Worm (Caenorhabditis elegans) whole organism, young adult: ENCODE data around the gene K01G12.3.

Experiments
- B0336.3 ChIP-seq: fragments of 200-800 bp; sonication (Bioruptor generic); IDR thresholded peaks from 2 replicates; pipeline ENCODE4 v1.3.6; 2022; ENCODE audit warnings: missing genetic modification characterization, missing compliant biosample characterization
- C17E4.6 ChIP-seq: fragments of 200-800 bp; sonication (Bioruptor generic); IDR thresholded peaks from 2 replicates; pipeline ENCODE4 v1.3.6; 2022; ENCODE audit warnings: missing genetic modification reagents, missing genetic modification characterization, missing compliant biosample characterization
- D2030.7 ChIP-seq: fragments of 200-800 bp; sonication (Bioruptor generic); IDR thresholded peaks from 2 replicates; pipeline ENCODE4 v1.3.6; 2022; ENCODE audit warnings: missing genetic modification reagents, missing genetic modification characterization, missing compliant biosample characterization
- F22D6.2 ChIP-seq: sonication (generic microtip); optimal IDR thresholded peaks from 2 replicates; lab custom pipeline; 2016; ENCODE audit warnings: mild to moderate bottlenecking, missing genetic modification characterization, missing compliant biosample characterization
- F33H1.4 ChIP-seq: fragments of 200-800 bp; sonication (Bioruptor generic); IDR thresholded peaks from 2 replicates; pipeline ENCODE4 v1.3.6; 2022; ENCODE audit warnings: missing genetic modification reagents, missing genetic modification characterization, missing compliant biosample characterization
- F49E8.2 ChIP-seq: sonication (generic microtip); optimal IDR thresholded peaks from 3 replicates; lab custom pipeline; 2017; ENCODE audit warnings: missing genetic modification characterization, mild to moderate bottlenecking, missing compliant biosample characterization, antibody characterized with exemption, moderate library complexity; ENCODE audit not compliant: insufficient read depth
- F52B5.7 ChIP-seq: sonication (generic microtip); optimal IDR thresholded peaks from 2 replicates; lab custom pipeline; 2016; ENCODE audit warnings: mild to moderate bottlenecking, missing genetic modification characterization, missing compliant biosample characterization
- F55B11.4 ChIP-seq: sonication (generic microtip); optimal IDR thresholded peaks from 2 replicates; lab custom pipeline; 2016; ENCODE audit warnings: missing compliant biosample characterization, missing genetic modification characterization, borderline replicate concordance; ENCODE audit not compliant: insufficient read depth
- K12H6.12 ChIP-seq: fragments of 200-800 bp; sonication (Bioruptor generic); optimal IDR thresholded peaks from 2 replicates; lab custom pipeline; 2018; ENCODE audit warnings: mild to moderate bottlenecking, missing genetic modification characterization, missing compliant biosample characterization
- Y53F4B.3 ChIP-seq: fragments of 200-800 bp; sonication (Bioruptor generic); IDR thresholded peaks from 2 replicates; pipeline ENCODE4 v1.3.6; 2022; ENCODE audit warnings: missing genetic modification reagents, missing genetic modification characterization, missing compliant biosample characterization
- Y53G8AR.9 ChIP-seq: fragments of 200-800 bp; sonication (Bioruptor generic); conservative IDR thresholded peaks from 2 replicates; pipeline ENCODE4 v1.3.6; 2022; ENCODE audit warnings: missing genetic modification reagents, missing genetic modification characterization, missing compliant biosample characterization
- Y67H2A.10 ChIP-seq: fragments of 200-800 bp; sonication (Bioruptor generic); conservative IDR thresholded peaks from 2 replicates; pipeline ENCODE4 v1.3.6; 2022; ENCODE audit warnings: missing genetic modification reagents, missing genetic modification characterization, missing compliant biosample characterization
- ccch-3 ChIP-seq: fragments of 200-800 bp; sonication (Bioruptor generic); optimal IDR thresholded peaks from 2 replicates; lab custom pipeline; 2018; ENCODE audit warnings: mild to moderate bottlenecking, missing genetic modification characterization, missing compliant biosample characterization
- cebp-1 ChIP-seq, 2 experiments: fragments of 200-800 bp in 1 of 2; sonication (Bioruptor generic) in 1 of 2; sonication (generic microtip) in 1 of 2; IDR thresholded peaks in 1 of 2; optimal IDR thresholded peaks in 1 of 2; 2 replicates each; pipeline versions ENCODE4 v1.3.6 to Lab custom; 2017 to 2022; ENCODE audit warnings: missing compliant biosample characterization in 2 of 2, missing genetic modification characterization in 2 of 2, mild to moderate bottlenecking in 1 of 2, missing genetic modification reagents in 1 of 2, moderate library complexity in 1 of 2
- ceh-79 ChIP-seq: sonication (generic microtip); optimal IDR thresholded peaks from 2 replicates; lab custom pipeline; 2017; ENCODE audit warnings: mild to moderate bottlenecking, missing genetic modification characterization, missing compliant biosample characterization
- ekl-4 ChIP-seq: fragments of 200-800 bp; sonication (Bioruptor generic); IDR thresholded peaks from 2 replicates; pipeline ENCODE4 v1.3.6; 2022; ENCODE audit warnings: missing genetic modification reagents, missing genetic modification characterization, missing compliant biosample characterization
- lag-1 ChIP-seq: fragments of 200-800 bp; sonication (Bioruptor generic); IDR thresholded peaks from 2 replicates; pipeline ENCODE4 v1.3.6; 2022; ENCODE audit warnings: missing genetic modification reagents, missing genetic modification characterization, missing compliant biosample characterization
- let-526 ChIP-seq: fragments of 200-800 bp; sonication (Bioruptor generic); IDR thresholded peaks from 2 replicates; pipeline ENCODE4 v1.3.6; 2022; ENCODE audit warnings: missing genetic modification reagents, missing genetic modification characterization, missing compliant biosample characterization
- let-607 ChIP-seq, 2 experiments: fragments of 200-800 bp in 1 of 2; sonication (Bioruptor generic) in 1 of 2; sonication (generic microtip) in 1 of 2; optimal IDR thresholded peaks; 2 replicates each; lab custom pipeline; 2016 to 2018; ENCODE audit warnings: mild to moderate bottlenecking in 2 of 2, missing compliant biosample characterization in 2 of 2, missing genetic modification characterization in 2 of 2, moderate library complexity in 2 of 2, missing genotype in 1 of 2
- lin-35 ChIP-seq, 3 experiments: fragments of 150-350 bp in 2 of 3; sonication (generic microtip) in 1 of 3; optimal IDR thresholded peaks; 2 replicates each; lab custom pipeline; 2014 to 2018; ENCODE audit warnings: missing biosample characterization in 3 of 3, missing genetic modification characterization in 3 of 3, missing genetic modification reagents in 3 of 3
- lin-40 ChIP-seq: sonication (generic microtip); optimal IDR thresholded peaks from 2 replicates; lab custom pipeline; 2016; ENCODE audit warnings: missing genetic modification characterization, mild to moderate bottlenecking, missing compliant biosample characterization, missing genotype, missing genetic modification reagents
- lsy-27 ChIP-seq: sonication (generic microtip); optimal IDR thresholded peaks from 2 replicates; lab custom pipeline; 2017; ENCODE audit warnings: missing genetic modification characterization, mild to moderate bottlenecking, missing compliant biosample characterization, antibody characterized with exemption, missing genotype, borderline replicate concordance; ENCODE audit not compliant: insufficient read depth
- madf-3 ChIP-seq: fragments of 200-800 bp; sonication (Bioruptor generic); IDR thresholded peaks from 2 replicates; pipeline ENCODE4 v1.3.6; 2022; ENCODE audit warnings: missing genetic modification reagents, missing genetic modification characterization, missing compliant biosample characterization
- mes-4 ChIP-seq: sonication (generic microtip); optimal IDR thresholded peaks from 2 replicates; lab custom pipeline; 2016; ENCODE audit warnings: missing genotype, missing genetic modification characterization, missing compliant biosample characterization
- nfyb-1 ChIP-seq: fragments of 200-800 bp; sonication (Bioruptor generic); IDR thresholded peaks from 2 replicates; pipeline ENCODE4 v1.3.6; 2022; ENCODE audit warnings: missing genetic modification reagents, missing genetic modification characterization, missing compliant biosample characterization
- rcor-1 ChIP-seq: fragments of 200-800 bp; sonication (Bioruptor generic); IDR thresholded peaks from 2 replicates; pipeline ENCODE4 v1.3.6; 2022; ENCODE audit warnings: missing genetic modification reagents, missing genetic modification characterization, missing compliant biosample characterization
- repo-1 ChIP-seq: sonication (generic microtip); optimal IDR thresholded peaks from 2 replicates; lab custom pipeline; 2017; ENCODE audit warnings: mild to moderate bottlenecking, missing genetic modification characterization, missing compliant biosample characterization
- snpc-1.1 ChIP-seq: sonication (generic microtip); optimal IDR thresholded peaks from 2 replicates; lab custom pipeline; 2017; ENCODE audit warnings: missing genetic modification characterization, mild to moderate bottlenecking, missing compliant biosample characterization, antibody characterized with exemption, moderate library complexity, missing genotype, missing genetic modification reagents; ENCODE audit not compliant: insufficient read depth
- unc-62 ChIP-seq: fragments of 150-350 bp; optimal IDR thresholded peaks from 2 replicates; lab custom pipeline; 2014; ENCODE audit warnings: missing biosample characterization, missing genetic modification reagents, missing genetic modification characterization
- ztf-18 ChIP-seq: sonication (generic microtip); optimal IDR thresholded peaks from 2 replicates; lab custom pipeline; 2016; ENCODE audit warnings: missing genotype, mild to moderate bottlenecking, missing genetic modification characterization, missing compliant biosample characterization
- ztf-22 ChIP-seq: fragments of 200-800 bp; sonication (Bioruptor generic); optimal IDR thresholded peaks from 2 replicates; lab custom pipeline; 2018; ENCODE audit warnings: mild to moderate bottlenecking, missing genetic modification characterization, moderate library complexity, missing compliant biosample characterization
- ztf-26 ChIP-seq: sonication (generic microtip); optimal IDR thresholded peaks from 2 replicates; lab custom pipeline; 2017; ENCODE audit warnings: missing genetic modification characterization, missing compliant biosample characterization
- ztf-3 ChIP-seq: fragments of 200-800 bp; sonication (Bioruptor generic); optimal IDR thresholded peaks from 2 replicates; lab custom pipeline; 2018; ENCODE audit warnings: mild to moderate bottlenecking, missing genetic modification characterization, missing compliant biosample characterization

Gene K01G12.3

ce11 chrIV:14193196-14193595 is at the start of gene K01G12.3:
Gene K01G12.3, plus strand, starts transcription at chrIV:14193496.
- no peak for TF ChIP-seq F49E8.2 (tag; lab: Kevin White, UChicago)
- TF ChIP-seq ekl-4 (GFP tag; lab: Robert Waterston, UW), result no peak
- TF ChIP-seq madf-3 (GFP tag; lab: Robert Waterston, UW), result no peak
- TF ChIP-seq unc-62 (GFP tag; lab: Kevin White, UChicago), result no peak
- TF ChIP-seq ztf-18 (tag; lab: Kevin White, UChicago), result no peak
- TF ChIP-seq F33H1.4 (GFP tag; lab: Robert Waterston, UW), result no peak
- no peak for TF ChIP-seq mes-4 (tag; lab: Kevin White, UChicago)

DNA sequence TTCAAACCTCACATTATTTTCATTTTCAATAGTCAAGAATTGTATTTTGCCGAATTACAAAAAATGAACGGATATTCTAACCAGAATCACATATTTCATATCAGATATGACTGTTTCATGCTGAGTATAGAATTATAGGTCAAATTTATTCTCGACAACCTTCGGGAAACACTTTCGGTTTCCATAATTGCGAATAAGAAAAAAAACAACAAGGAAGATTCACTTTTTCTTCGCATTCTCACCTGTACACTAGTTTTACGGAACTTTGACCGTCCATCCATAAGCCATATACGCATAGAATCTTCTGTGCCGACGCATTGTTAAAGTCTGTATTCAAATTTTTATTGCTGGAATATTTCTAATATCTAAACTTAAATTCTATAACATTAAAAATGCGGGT is 47.7 kb upstream of the K01G12.3 start, which contains the start of gene oac-37:
Gene oac-37, plus strand, starts transcription at position 301 of the 400 bp plus-strand sequence.
- TF ChIP-seq D2030.7 (GFP tag; lab: Robert Waterston, UW), result no peak
- TF ChIP-seq Y53G8AR.9, result no peak
- no peak for TF ChIP-seq lin-40 (tag; lab: Kevin White, UChicago)
- TF ChIP-seq snpc-1.1 (tag; lab: Kevin White, UChicago), result no peak
- no peak for TF ChIP-seq K12H6.12 (tag; lab: Kevin White, UChicago)

ce11 chrIV:14153261-14153660 is 40.0 kb upstream of the K01G12.3 start, which contains the start of gene oac-38:
Gene oac-38, minus strand, starts transcription at chrIV:14153361.
- TF ChIP-seq F22D6.2 (no peak), let-526 (GFP tag; lab: Robert Waterston, UW) (no peak), F49E8.2 (tag; lab: Kevin White, UChicago) (no peak), lsy-27 (tag; lab: Kevin White, UChicago) (no peak), F55B11.4 (tag; lab: Kevin White, UChicago) (no peak), nfyb-1 (GFP tag; lab: Robert Waterston, UW) (no peak), B0336.3 (GFP tag; lab: Robert Waterston, UW) (no peak), ceh-79 (tag; lab: Kevin White, UChicago) (no peak), rcor-1 (GFP tag; lab: Robert Waterston, UW) (no peak), lin-35 (GFP tag; optimal IDR thresholded peaks at IDR 0.05; lab: Kevin White, UChicago) (no peak), ztf-3 (GFP tag; lab: Kevin White, UChicago) (no peak), Y53G8AR.9 (no peak), ccch-3 (GFP tag; lab: Kevin White, UChicago) (no peak), ztf-22 (no peak), Y67H2A.10 (no peak), C17E4.6 (no peak), ztf-26 (no peak), repo-1 (tag; lab: Kevin White, UChicago) (no peak), lag-1 (GFP tag; lab: Robert Waterston, UW) (no peak), mes-4 (tag; lab: Kevin White, UChicago) (no peak)

DNA sequence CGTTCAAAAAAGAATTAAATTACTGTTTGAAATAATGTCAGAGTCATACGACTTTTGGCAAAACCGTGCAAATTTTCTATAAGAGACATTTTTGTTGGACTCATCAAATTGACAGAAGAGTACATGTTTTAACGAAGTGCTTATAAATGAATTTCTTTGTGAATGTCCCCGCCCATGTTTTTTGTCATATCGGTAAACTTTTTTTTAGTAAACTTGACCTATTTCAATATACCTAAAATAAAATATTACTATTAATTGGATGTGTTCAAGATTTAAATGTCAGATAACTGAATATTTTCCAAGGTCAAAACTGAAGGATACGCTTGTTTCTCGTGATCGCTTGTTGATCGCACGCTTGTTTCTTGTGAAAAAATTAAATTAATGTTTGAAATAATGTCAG is 35.2 kb upstream of the K01G12.3 start, which contains the start of gene R05A10.8:
Gene R05A10.8, minus strand, starts transcription at position 101 of the 400 bp plus-strand sequence.
- TF ChIP-seq let-607 (tag; optimal IDR thresholded peaks at IDR 0.05; lab: Kevin White, UChicago) (no peak), lag-1 (GFP tag; lab: Robert Waterston, UW) (no peak), ztf-26 (no peak), F52B5.7 (tag; lab: Kevin White, UChicago) (no peak), Y53F4B.3 (no peak), cebp-1 (GFP tag; IDR thresholded peaks at IDR 0.05; lab: Robert Waterston, UW) (no peak), cebp-1 (tag; optimal IDR thresholded peaks at IDR 0.05; lab: Kevin White, UChicago) (no peak)
